Fruit fly (Drosophila melanogaster): ENCODE measurements around the gene CG14965.

DNA sequence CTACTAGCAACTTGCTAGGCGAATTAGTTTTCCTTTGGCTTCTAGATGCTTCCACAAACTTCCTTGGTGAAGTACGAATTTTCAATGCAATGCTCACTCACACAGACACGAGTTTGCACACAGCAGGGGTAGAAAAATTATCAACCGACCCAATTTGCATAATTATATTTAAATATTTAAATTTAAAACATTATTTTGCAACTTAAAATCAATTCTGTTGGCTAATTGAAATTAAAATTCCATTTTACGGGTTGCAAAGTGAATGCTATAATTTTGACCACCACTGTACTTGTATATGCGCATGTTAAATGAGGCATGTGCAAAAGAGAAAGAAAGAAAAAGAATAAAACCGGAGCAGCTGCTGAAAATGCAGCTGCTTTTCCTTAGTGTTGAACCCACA, 1.8 kb upstream of the CG14965 start:
- peak; percentile 98 for TF ChIP-seq Gug (GFP tag; IDR thresholded peaks at IDR 0.05)
- TF ChIP-seq CG8319 (GFP tag; optimal IDR thresholded peaks at IDR 0.05): peak; percentile 94
- TF ChIP-seq CG15336 (GFP tag; IDR thresholded peaks at IDR 0.05): peak; percentile 99

Measured in whole organism, prepupa.